Fruit fly (Drosophila melanogaster) whole organism, prepupa: Measurements from ENCODE around the gene CG11726.

Source experiments
- CG8632 ChIP-seq: fragments of 200-800 bp; sonication (Bioruptor generic); optimal IDR thresholded peaks from 3 replicates; lab custom pipeline; 2016; ENCODE audit warnings: missing biosample characterization, missing genetic modification characterization
- Ets21C ChIP-seq: fragments of 200-800 bp; sonication (Bioruptor generic); optimal IDR thresholded peaks from 3 replicates; lab custom pipeline; 2016; ENCODE audit warnings: missing biosample characterization, missing genetic modification characterization
- eg ChIP-seq: fragments of 200-800 bp; sonication (Bioruptor generic); IDR thresholded peaks from 3 replicates; pipeline ENCODE4 v1.3.6; 2022; ENCODE audit warnings: missing biosample characterization, missing genetic modification characterization
- fd85E ChIP-seq: fragments of 200-800 bp; sonication (Bioruptor generic); optimal IDR thresholded peaks from 3 replicates; lab custom pipeline; 2016; ENCODE audit warnings: missing biosample characterization, missing genetic modification characterization
- lz ChIP-seq: fragments of 200-800 bp; sonication (Bioruptor generic); optimal IDR thresholded peaks from 3 replicates; lab custom pipeline; 2016; ENCODE audit warnings: missing biosample characterization, missing genetic modification characterization

DNA sequence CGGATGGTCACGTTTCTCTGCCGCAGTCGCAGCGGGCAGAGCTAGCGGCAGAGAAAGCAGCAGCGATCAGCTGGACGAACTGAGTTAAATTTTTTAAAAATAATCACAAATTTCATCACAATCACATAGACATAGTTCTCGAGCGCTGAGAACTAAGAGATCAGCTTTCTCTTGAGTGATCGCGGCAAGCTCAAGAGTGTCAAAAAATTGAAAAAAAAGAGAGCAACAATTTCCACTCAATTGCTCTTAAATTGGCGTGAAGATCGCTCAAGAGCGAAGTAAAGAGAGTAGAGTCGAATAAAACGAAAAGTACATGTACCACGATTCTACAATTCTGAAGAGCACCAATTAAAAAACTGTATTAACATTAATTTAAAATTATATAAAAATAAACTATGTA lies 33.9 kb downstream of the CG11726 start:
- no peak; the same call in 2 of the 3 replicates for TF ChIP-seq eg (GFP tag; lab: Robert Waterston, UW)
- TF ChIP-seq Ets21C (GFP tag; lab: Kevin White, UChicago) = no peak
- no peak for TF ChIP-seq CG8632 (GFP tag; lab: Kevin White, UChicago)
- no peak for TF ChIP-seq fd85E (GFP tag; lab: Kevin White, UChicago)
- no peak for TF ChIP-seq lz (GFP tag; lab: Kevin White, UChicago)
